In the genomic region with DNA sequence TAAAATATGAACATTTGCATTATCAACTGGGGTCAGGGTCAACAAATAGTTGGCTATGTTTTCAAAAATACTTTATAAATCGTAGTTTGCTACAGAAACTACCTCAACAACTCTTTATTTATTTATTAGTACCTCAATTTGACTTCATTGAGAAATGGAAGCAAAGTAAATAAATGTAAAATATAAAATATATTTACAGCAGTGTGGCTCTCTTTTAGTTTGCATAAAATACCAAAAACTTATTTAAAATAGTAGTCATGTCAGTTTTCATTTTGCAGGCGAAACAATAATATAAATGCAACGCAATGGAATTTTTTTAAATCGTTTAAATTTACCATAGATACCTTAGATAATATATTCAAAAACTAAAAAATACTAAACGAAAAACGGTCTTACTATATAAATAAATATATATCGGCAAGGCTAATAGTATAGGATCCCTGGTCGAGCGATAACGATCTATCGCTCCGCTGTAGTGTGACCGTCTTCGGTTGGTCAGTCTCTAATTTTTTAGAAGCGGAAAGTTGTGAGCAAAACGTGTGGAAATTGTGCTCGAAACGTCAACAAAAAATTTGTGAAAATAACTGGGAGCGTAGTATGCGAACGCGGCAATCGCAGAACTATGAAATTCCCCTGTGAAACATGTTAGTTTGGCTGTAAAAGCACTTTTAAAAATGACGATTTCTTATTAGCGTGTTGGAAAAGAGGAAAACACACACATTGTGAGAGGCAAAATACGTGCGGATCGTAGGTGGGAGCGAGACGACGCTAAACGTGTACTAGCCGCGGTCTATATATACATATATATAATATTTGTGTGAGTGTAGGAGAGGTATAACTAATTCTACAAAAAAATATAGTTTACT, we compare ENCODE assay signal across 4 fruit fly cellular contexts.
TF ChIP-seq lines count a peak whose summit lies in the region.

A gene (minus strand): TSS at position 223 of the 866 bp plus-strand sequence.
A gene (plus strand): TSS at position 470 of the 866 bp plus-strand sequence.

TF ChIP-seq in whole organism, adult, 20 proteins besides CTCF, POLR2A, EP300 and RAD21 (continued from another document):
- peak; percentile 13 for TF ChIP-seq CG12768 (GFP tag; optimal IDR thresholded peaks at IDR 0.05; lab: Kevin White, UChicago)
TF ChIP-seq in whole organism, adult: peak in this region for 8.

TF ChIP-seq in whole organism, embryonic, 481 proteins besides CTCF, POLR2A, EP300 and RAD21 (continued from another document and continues in another):
- TF ChIP-seq Abd-B (GFP tag; optimal IDR thresholded peaks at IDR 0.05; lab: Kevin White, UChicago) (peak; percentile 38), trem (tag; optimal IDR thresholded peaks at IDR 0.05; lab: Kevin White, UChicago) (peak; percentile 88), ase (GFP tag; IDR thresholded peaks at IDR 0.05; lab: Robert Waterston, UW) (no peak), trh (GFP tag; optimal IDR thresholded peaks at IDR 0.05; lab: Kevin White, UChicago) (no peak), CG10979 (tag; optimal IDR thresholded peaks at IDR 0.05; lab: Kevin White, UChicago) (no peak), CG8281 (tag; optimal IDR thresholded peaks at IDR 0.05; lab: Kevin White, UChicago) (no peak), dmrt99B (tag; optimal IDR thresholded peaks at IDR 0.05; lab: Kevin White, UChicago) (no peak), Meics (GFP tag; optimal IDR thresholded peaks at IDR 0.05; lab: Kevin White, UChicago) (peak; percentile 17), CG12155 (GFP tag; optimal IDR thresholded peaks at IDR 0.05; lab: Kevin White, UChicago) (no peak), Hsf (GFP tag; optimal IDR thresholded peaks at IDR 0.05; lab: Kevin White, UChicago) (peak; percentile 20), CG10366 (GFP tag; IDR thresholded peaks at IDR 0.05; lab: Robert Waterston, UW) (no peak), CG10959 (GFP tag; IDR thresholded peaks at IDR 0.05; lab: Robert Waterston, UW) (no peak), CG10543 (GFP tag; optimal IDR thresholded peaks at IDR 0.05; lab: Kevin White, UChicago) (no peak), Fer2 (tag; optimal IDR thresholded peaks at IDR 0.05; lab: Kevin White, UChicago) (no peak), Dfd (GFP tag; optimal IDR thresholded peaks at IDR 0.05; lab: Kevin White, UChicago) (no peak), aop (GFP tag; IDR thresholded peaks at IDR 0.05; lab: Robert Waterston, UW) (no peak), Blimp-1 (GFP tag; optimal IDR thresholded peaks at IDR 0.05; lab: Kevin White, UChicago) (no peak), H2.0 (GFP tag; IDR thresholded peaks at IDR 0.05; lab: Robert Waterston, UW) (no peak), kay (GFP tag; optimal IDR thresholded peaks at IDR 0.05; lab: Kevin White, UChicago) (no peak), sens-2 (GFP tag; IDR thresholded peaks at IDR 0.05; lab: Robert Waterston, UW) (no peak), br (optimal IDR thresholded peaks at IDR 0.05; lab: Kevin White, UChicago) (no peak), CG42726 (GFP tag; IDR thresholded peaks at IDR 0.05; lab: Robert Waterston, UW; ENCODE audit: partially characterized antibody) (peak; percentile 89), CG13894 (tag; optimal IDR thresholded peaks at IDR 0.05; lab: Kevin White, UChicago) (peak; percentile 4), grau (tag; optimal IDR thresholded peaks at IDR 0.05; lab: Kevin White, UChicago) (peak; percentile 22), CG10654 (GFP tag; optimal IDR thresholded peaks at IDR 0.05; lab: Kevin White, UChicago) (no peak), nau (GFP tag; optimal IDR thresholded peaks at IDR 0.05; lab: Kevin White, UChicago) (no peak), Xrp1 (GFP tag; IDR thresholded peaks at IDR 0.05; lab: Robert Waterston, UW) (no peak; the same call in 1 of the 2 replicates), CG14014 (GFP tag; IDR thresholded peaks at IDR 0.05; lab: Robert Waterston, UW) (no peak), CG12104 (GFP tag; optimal IDR thresholded peaks at IDR 0.05; lab: Kevin White, UChicago) (no peak), CG17568 (GFP tag; optimal IDR thresholded peaks at IDR 0.05; lab: Kevin White, UChicago) (no peak), Ssrp (tag; optimal IDR thresholded peaks at IDR 0.05; lab: Kevin White, UChicago) (no peak), pfk (GFP tag; optimal IDR thresholded peaks at IDR 0.05; lab: Kevin White, UChicago) (no peak), odd (GFP tag; optimal IDR thresholded peaks at IDR 0.05; lab: Kevin White, UChicago) (no peak), nerfin-2 (GFP tag; IDR thresholded peaks at IDR 0.05; lab: Robert Waterston, UW; ENCODE audit: partially characterized antibody) (peak; percentile 60), emc (GFP tag; optimal IDR thresholded peaks at IDR 0.05; lab: Kevin White, UChicago) (no peak), gcm2 (GFP tag; optimal IDR thresholded peaks at IDR 0.05; lab: Kevin White, UChicago) (no peak), MESR4 (GFP tag; optimal IDR thresholded peaks at IDR 0.05; lab: Kevin White, UChicago) (peak; percentile 40), CG9932 (GFP tag; IDR thresholded peaks at IDR 0.05; lab: Robert Waterston, UW) (peak; percentile 17; the same call in 1 of the 2 replicates), Kr (GFP tag; optimal IDR thresholded peaks at IDR 0.05; lab: Kevin White, UChicago) (no peak), Spps (tag; optimal IDR thresholded peaks at IDR 0.05; lab: Kevin White, UChicago) (no peak), Awh (GFP tag; IDR thresholded peaks at IDR 0.05; lab: Robert Waterston, UW) (no peak)

TF ChIP-seq in whole organism, prepupa, 60 proteins besides CTCF, POLR2A, EP300 and RAD21 (continued from another document):
- TF ChIP-seq pdm3 (GFP tag; optimal IDR thresholded peaks at IDR 0.05; lab: Kevin White, UChicago), result no peak
- TF ChIP-seq CG10631 (GFP tag; optimal IDR thresholded peaks at IDR 0.05; lab: Kevin White, UChicago), result no peak
- no peak for TF ChIP-seq Sox14 (GFP tag; optimal IDR thresholded peaks at IDR 0.05; lab: Kevin White, UChicago)
- TF ChIP-seq Eip75B (GFP tag; optimal IDR thresholded peaks at IDR 0.05; lab: Kevin White, UChicago), result no peak
- no peak for TF ChIP-seq eg (GFP tag; IDR thresholded peaks at IDR 0.05; lab: Robert Waterston, UW)
- TF ChIP-seq CG6854 (GFP tag; optimal IDR thresholded peaks at IDR 0.05; lab: Kevin White, UChicago), result peak; percentile 45
- 0 out of 3 replicates have a peak, but pooled peaks have one; percentile 8 for TF ChIP-seq CG6163 (GFP tag; IDR thresholded peaks at IDR 0.05; lab: Robert Waterston, UW)
- no peak for TF ChIP-seq CG11294 (GFP tag; IDR thresholded peaks at IDR 0.05; lab: Robert Waterston, UW)

TF ChIP-seq in whole organism, wandering third instar larva, 38 proteins besides CTCF, POLR2A, EP300 and RAD21 (continued from another document):
- TF ChIP-seq CrebA (GFP tag; optimal IDR thresholded peaks at IDR 0.05; lab: Kevin White, UChicago; ENCODE audit: borderline replicate concordance) (no peak), rgr (GFP tag; optimal IDR thresholded peaks at IDR 0.05; lab: Kevin White, UChicago) (peak; percentile 17), ey (GFP tag; optimal IDR thresholded peaks at IDR 0.05; lab: Kevin White, UChicago) (no peak), psq (GFP tag; optimal IDR thresholded peaks at IDR 0.05; lab: Kevin White, UChicago) (no peak), sage (GFP tag; optimal IDR thresholded peaks at IDR 0.05; lab: Kevin White, UChicago) (no peak), lola (GFP tag; optimal IDR thresholded peaks at IDR 0.05; lab: Kevin White, UChicago) (no peak), usp (GFP tag; optimal IDR thresholded peaks at IDR 0.05; lab: Kevin White, UChicago) (no peak), Vsx2 (GFP tag; optimal IDR thresholded peaks at IDR 0.05; lab: Kevin White, UChicago; ENCODE audit: partially characterized antibody) (no peak), Sp1 (GFP tag; optimal IDR thresholded peaks at IDR 0.05; lab: Kevin White, UChicago) (peak; percentile 14), woc (GFP tag; optimal IDR thresholded peaks at IDR 0.05; lab: Kevin White, UChicago) (peak; percentile 23), Hnf4 (GFP tag; optimal IDR thresholded peaks at IDR 0.05; lab: Kevin White, UChicago) (no peak), Abd-B (GFP tag; optimal IDR thresholded peaks at IDR 0.05; lab: Kevin White, UChicago) (no peak), N (GFP tag; optimal IDR thresholded peaks at IDR 0.05; lab: Kevin White, UChicago) (no peak), sv (GFP tag; optimal IDR thresholded peaks at IDR 0.05; lab: Kevin White, UChicago) (peak; percentile 44), Myc (optimal IDR thresholded peaks at IDR 0.05; lab: Kevin White, UChicago) (no peak), CG32264 (GFP tag; optimal IDR thresholded peaks at IDR 0.05; lab: Kevin White, UChicago) (no peak), Hr83 (GFP tag; optimal IDR thresholded peaks at IDR 0.05; lab: Kevin White, UChicago; ENCODE audit: poor library complexity, severe bottlenecking) (no peak)
